Worm (Caenorhabditis elegans) whole organism, L4 larva: ENCODE results near the gene sru-22.

Source experiments
- nhr-102 ChIP-seq: sonication (generic microtip); optimal IDR thresholded peaks from 2 replicates; lab custom pipeline; 2016; ENCODE audit warnings: mild to moderate bottlenecking, missing genetic modification characterization, moderate library complexity, missing compliant biosample characterization
- nhr-11 ChIP-seq: fragments of 150-350 bp; optimal IDR thresholded peaks from 2 replicates; lab custom pipeline; 2014; ENCODE audit warnings: missing biosample characterization, missing genetic modification characterization
- nhr-28 ChIP-seq: fragments of 150-350 bp; optimal IDR thresholded peaks from 2 replicates; lab custom pipeline; 2014; ENCODE audit warnings: missing biosample characterization, missing genetic modification characterization
- pqm-1 ChIP-seq: sonication (generic microtip); optimal IDR thresholded peaks from 2 replicates; lab custom pipeline; 2017; ENCODE audit warnings: missing biosample characterization, missing genetic modification characterization
- set-16 ChIP-seq: fragments of 200-800 bp; sonication (Bioruptor generic); IDR thresholded peaks from 2 replicates; pipeline ENCODE4 v1.3.6; 2022; ENCODE audit warnings: missing genetic modification reagents, missing genetic modification characterization, missing compliant biosample characterization
- spr-3 ChIP-seq: fragments of 200-800 bp; sonication (Bioruptor generic); optimal IDR thresholded peaks from 2 replicates; lab custom pipeline; 2018; ENCODE audit warnings: mild to moderate bottlenecking, missing genetic modification characterization, missing compliant biosample characterization
- tra-1 ChIP-seq: fragments of 200-800 bp; sonication (Bioruptor generic); IDR thresholded peaks from 2 replicates; pipeline ENCODE4 v1.3.6; 2022; ENCODE audit warnings: missing genetic modification reagents, missing genetic modification characterization, missing compliant biosample characterization
- zag-1 ChIP-seq: fragments of 150-350 bp; optimal IDR thresholded peaks from 2 replicates; lab custom pipeline; 2014; ENCODE audit warnings: missing biosample characterization, missing genetic modification characterization
- ztf-11 ChIP-seq: fragments of 150-350 bp; optimal IDR thresholded peaks from 2 replicates; lab custom pipeline; 2014; ENCODE audit warnings: missing biosample characterization, missing genetic modification characterization

DNA sequence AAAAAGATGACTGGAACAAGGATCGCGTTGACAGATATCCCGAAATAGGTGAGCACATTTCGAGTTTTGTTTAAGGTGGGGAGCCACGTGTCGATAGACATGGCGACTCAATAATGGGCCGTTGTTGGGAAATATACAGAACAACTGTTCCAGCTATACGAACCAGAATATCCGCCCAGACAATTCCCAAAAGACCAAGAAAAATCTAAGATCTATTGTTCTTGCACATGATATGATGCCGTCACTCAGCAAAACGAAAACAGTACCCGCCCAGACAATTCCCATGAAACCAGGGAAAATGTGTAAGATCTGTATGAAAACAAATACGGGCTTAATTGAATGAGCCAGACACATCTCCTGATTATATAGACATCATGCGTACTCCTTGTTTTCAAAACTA, 32.8 kb upstream of the sru-22 start, which contains the start of gene str-231:
- TF ChIP-seq nhr-102: no peak
- no peak for TF ChIP-seq nhr-11
- TF ChIP-seq nhr-28 (tag; lab: Kevin White, UChicago): no peak
- no peak for TF ChIP-seq spr-3 (GFP tag; lab: Kevin White, UChicago)
- no peak for TF ChIP-seq zag-1 (tag; lab: Kevin White, UChicago)
- TF ChIP-seq ztf-11: no peak
- TF ChIP-seq tra-1: no peak
- TF ChIP-seq set-16 (GFP tag; lab: Robert Waterston, UW): no peak
- no peak for TF ChIP-seq pqm-1 (tag; lab: Kevin White, UChicago)
